Worm (Caenorhabditis elegans) whole organism, mixed stage, embryonic: ENCODE measurements around the gene T25B9.11.

Source experiments
- blmp-1 ChIP-seq: fragments of 150-350 bp; optimal IDR thresholded peaks from 2 replicates; lab custom pipeline; 2014; ENCODE audit warnings: missing biosample characterization, missing genetic modification characterization
- ceh-83 ChIP-seq: fragments of 200-800 bp; sonication (Bioruptor generic); optimal IDR thresholded peaks from 2 replicates; lab custom pipeline; 2018; ENCODE audit warnings: mild to moderate bottlenecking, missing genetic modification characterization, missing compliant biosample characterization
- ces-1 ChIP-seq: fragments of 150-350 bp; optimal IDR thresholded peaks from 2 replicates; lab custom pipeline; 2014; ENCODE audit warnings: missing biosample characterization, missing genetic modification reagents, missing genetic modification characterization
- elt-3 ChIP-seq: fragments of 150-350 bp; optimal IDR thresholded peaks from 2 replicates; lab custom pipeline; 2014; ENCODE audit warnings: missing biosample characterization, missing genetic modification characterization
- lsy-2 ChIP-seq: fragments of 150-350 bp; optimal IDR thresholded peaks from 2 replicates; lab custom pipeline; 2014; ENCODE audit warnings: missing biosample characterization, missing genetic modification characterization
- nhr-2 ChIP-seq: fragments of 150-350 bp; optimal IDR thresholded peaks from 2 replicates; lab custom pipeline; 2014; ENCODE audit warnings: missing biosample characterization, missing genetic modification characterization
- nhr-76 ChIP-seq: sonication (generic microtip); optimal IDR thresholded peaks from 2 replicates; lab custom pipeline; 2017; ENCODE audit warnings: missing biosample characterization, missing genetic modification characterization
- snpc-4 ChIP-seq: fragments of 150-350 bp; optimal IDR thresholded peaks from 2 replicates; lab custom pipeline; 2014; ENCODE audit warnings: missing biosample characterization, missing genetic modification characterization
- unc-39 ChIP-seq: fragments of 150-350 bp; optimal IDR thresholded peaks from 2 replicates; lab custom pipeline; 2014; ENCODE audit warnings: missing biosample characterization, missing genetic modification characterization
- unc-62 ChIP-seq: fragments of 150-350 bp; optimal IDR thresholded peaks from 2 replicates; lab custom pipeline; 2014; ENCODE audit warnings: missing biosample characterization, missing genetic modification reagents, missing genetic modification characterization

ce11 chrIV:10765053-10765452 lies 747 bp downstream of the T25B9.11 start, which contains the start of gene T25B9.12:
- TF ChIP-seq blmp-1: no peak
- no peak for TF ChIP-seq nhr-2 (tag; lab: Kevin White, UChicago)
- TF ChIP-seq nhr-76 (tag; lab: Kevin White, UChicago): no peak
- no peak for TF ChIP-seq unc-39 (tag; lab: Kevin White, UChicago)
- no peak for TF ChIP-seq ces-1 (GFP tag; lab: Kevin White, UChicago)
- no peak for TF ChIP-seq ceh-83
- no peak for TF ChIP-seq unc-62
- TF ChIP-seq elt-3 (tag; lab: Kevin White, UChicago): no peak
- TF ChIP-seq snpc-4 (tag; lab: Kevin White, UChicago): no peak
- no peak for TF ChIP-seq lsy-2 (tag; lab: Kevin White, UChicago)
